Worm (Caenorhabditis elegans) whole organism, L1 larva: Measurements from ENCODE around the gene col-157.
A peak's percentile ranks its signal among the peaks of the same experiment; 100 is the strongest.

Experiments used
- C04F5.9 ChIP-seq: sonication (generic microtip); optimal IDR thresholded peaks from 2 replicates; lab custom pipeline; 2016; ENCODE audit warnings: missing genetic modification characterization, missing compliant biosample characterization
- C16A3.4 ChIP-seq: fragments of 150-350 bp; optimal IDR thresholded peaks from 2 replicates; lab custom pipeline; 2014; ENCODE audit warnings: missing biosample characterization, missing genetic modification characterization
- F16B12.6 ChIP-seq: fragments of 150-350 bp; optimal IDR thresholded peaks from 2 replicates; lab custom pipeline; 2014; ENCODE audit warnings: missing biosample characterization, missing genetic modification characterization
- aha-1 ChIP-seq: fragments of 150-350 bp; optimal IDR thresholded peaks from 2 replicates; lab custom pipeline; 2014; ENCODE audit warnings: missing biosample characterization, missing genetic modification characterization
- alr-1 ChIP-seq: fragments of 200-800 bp; sonication (Bioruptor generic); optimal IDR thresholded peaks from 2 replicates; lab custom pipeline; 2018; ENCODE audit warnings: borderline replicate concordance, mild to moderate bottlenecking, missing genetic modification characterization, missing compliant biosample characterization
- ama-1 ChIP-seq: fragments of 150-350 bp; optimal IDR thresholded peaks from 2 replicates; lab custom pipeline; 2014
- ceh-8 ChIP-seq: fragments of 200-800 bp; sonication (Bioruptor generic); optimal IDR thresholded peaks from 2 replicates; lab custom pipeline; 2018; ENCODE audit warnings: mild to moderate bottlenecking, missing genetic modification characterization, moderate library complexity, missing compliant biosample characterization
- ceh-82 ChIP-seq, 3 experiments: fragments of 150-350 bp in 1 of 3; sonication (generic microtip) in 2 of 3; optimal IDR thresholded peaks; 2 replicates each; lab custom pipeline; 2014 to 2017; ENCODE audit warnings: missing biosample characterization in 3 of 3, missing genetic modification characterization in 3 of 3
- ceh-88 ChIP-seq: fragments of 200-800 bp; sonication (Bioruptor generic); IDR thresholded peaks from 2 replicates; pipeline ENCODE4 v1.3.6; 2022; ENCODE audit warnings: missing genetic modification characterization, missing compliant biosample characterization
- ceh-90 ChIP-seq: sonication (generic microtip); optimal IDR thresholded peaks from 2 replicates; lab custom pipeline; 2016; ENCODE audit warnings: missing genetic modification characterization, missing compliant biosample characterization
- ces-1 ChIP-seq: fragments of 150-350 bp; optimal IDR thresholded peaks from 2 replicates; lab custom pipeline; 2014; ENCODE audit warnings: missing biosample characterization, missing genetic modification reagents, missing genetic modification characterization
- efl-3 ChIP-seq: fragments of 200-800 bp; sonication (Bioruptor generic); optimal IDR thresholded peaks from 2 replicates; lab custom pipeline; 2018; ENCODE audit warnings: mild to moderate bottlenecking, missing genetic modification characterization, missing compliant biosample characterization
- egl-13 ChIP-seq: sonication (generic microtip); optimal IDR thresholded peaks from 2 replicates; lab custom pipeline; 2016; ENCODE audit warnings: missing genotype, missing genetic modification reagents, missing genetic modification characterization, missing compliant biosample characterization
- elt-2 ChIP-seq: sonication (generic microtip); optimal IDR thresholded peaks from 2 replicates; lab custom pipeline; 2016; ENCODE audit warnings: missing genetic modification characterization, mild to moderate bottlenecking, inconsistent platforms, missing compliant biosample characterization, missing genetic modification reagents
- elt-3 ChIP-seq, 6 experiments: fragments of 150-350 bp in 1 of 6; sonication (generic microtip); optimal IDR thresholded peaks; 2 replicates each; lab custom pipeline; 2017 to 2018; ENCODE audit warnings: missing biosample characterization in 6 of 6, missing genetic modification characterization in 6 of 6, inconsistent platforms in 1 of 6
- fkh-10 ChIP-seq: sonication (generic microtip); optimal IDR thresholded peaks from 2 replicates; lab custom pipeline; 2017; ENCODE audit warnings: missing biosample characterization, missing genetic modification reagents, missing genetic modification characterization
- fos-1 ChIP-seq: fragments of 150-350 bp; optimal IDR thresholded peaks from 2 replicates; lab custom pipeline; 2014; ENCODE audit warnings: missing biosample characterization, missing genetic modification characterization
- grh-1 ChIP-seq: fragments of 200-800 bp; sonication (Bioruptor generic); IDR thresholded peaks from 2 replicates; pipeline ENCODE4 v1.3.6; 2022; ENCODE audit warnings: missing genetic modification reagents, missing genetic modification characterization, missing compliant biosample characterization
- hlh-17 ChIP-seq: fragments of 200-800 bp; sonication (Bioruptor generic); optimal IDR thresholded peaks from 2 replicates; lab custom pipeline; 2018; ENCODE audit warnings: missing genetic modification characterization, mild to moderate bottlenecking, missing compliant biosample characterization, moderate library complexity, borderline replicate concordance
- hlh-4 ChIP-seq: sonication (generic microtip); optimal IDR thresholded peaks from 2 replicates; lab custom pipeline; 2016; ENCODE audit warnings: mild to moderate bottlenecking, missing genetic modification characterization, missing compliant biosample characterization
- hpl-2 ChIP-seq: fragments of 150-350 bp; optimal IDR thresholded peaks from 2 replicates; lab custom pipeline; 2014; ENCODE audit warnings: missing biosample characterization, missing genetic modification reagents, missing genetic modification characterization
- jun-1 ChIP-seq: fragments of 150-350 bp; optimal IDR thresholded peaks from 2 replicates; lab custom pipeline; 2014; ENCODE audit warnings: missing biosample characterization, missing genetic modification reagents, missing genetic modification characterization
- lin-13 ChIP-seq: fragments of 150-350 bp; optimal IDR thresholded peaks from 2 replicates; lab custom pipeline; 2014; ENCODE audit warnings: missing biosample characterization, missing genetic modification reagents, missing genetic modification characterization
- lin-15B ChIP-seq: fragments of 150-350 bp; sonication (generic microtip); optimal IDR thresholded peaks from 3 replicates; lab custom pipeline; 2014; ENCODE audit warnings: missing biosample characterization, missing genetic modification characterization
- lin-35 ChIP-seq, 2 experiments: fragments of 150-350 bp; optimal IDR thresholded peaks; 2 replicates each; lab custom pipeline; 2014; ENCODE audit warnings: missing biosample characterization in 2 of 2, missing genetic modification characterization in 2 of 2, missing genetic modification reagents in 2 of 2
- lin-39 ChIP-seq: fragments of 150-350 bp; optimal IDR thresholded peaks from 2 replicates; lab custom pipeline; 2014; ENCODE audit warnings: missing biosample characterization, missing genetic modification reagents, missing genetic modification characterization
- lir-3 ChIP-seq: sonication (generic microtip); optimal IDR thresholded peaks from 2 replicates; lab custom pipeline; 2016; ENCODE audit warnings: mild to moderate bottlenecking, missing genetic modification characterization, moderate library complexity, missing compliant biosample characterization; ENCODE audit not compliant: poor library complexity
- lsy-2 ChIP-seq, 2 experiments: fragments of 150-350 bp; optimal IDR thresholded peaks; 2 replicates each; lab custom pipeline; 2014; ENCODE audit warnings: missing biosample characterization in 2 of 2, missing genetic modification characterization in 2 of 2
- mab-9 ChIP-seq: fragments of 200-800 bp; sonication (Bioruptor generic); IDR thresholded peaks from 2 replicates; pipeline ENCODE4 v1.3.6; 2022; ENCODE audit warnings: missing genetic modification reagents, missing genetic modification characterization, missing compliant biosample characterization
- mef-2 ChIP-seq: fragments of 150-350 bp; optimal IDR thresholded peaks from 2 replicates; lab custom pipeline; 2014; ENCODE audit warnings: missing biosample characterization, missing genetic modification characterization
- mep-1 ChIP-seq: fragments of 150-350 bp; optimal IDR thresholded peaks from 2 replicates; lab custom pipeline; 2014; ENCODE audit warnings: missing biosample characterization, missing genetic modification characterization
- nhr-11 ChIP-seq: fragments of 150-350 bp; optimal IDR thresholded peaks from 2 replicates; lab custom pipeline; 2014; ENCODE audit warnings: missing biosample characterization, missing genetic modification characterization
- nhr-12 ChIP-seq: sonication (generic microtip); optimal IDR thresholded peaks from 2 replicates; lab custom pipeline; 2017; ENCODE audit warnings: missing biosample characterization, missing genetic modification characterization
- nhr-19 ChIP-seq: fragments of 200-800 bp; sonication (Bioruptor generic); conservative IDR thresholded peaks from 2 replicates; pipeline ENCODE4 v1.3.6; 2022; ENCODE audit warnings: missing genetic modification characterization, missing compliant biosample characterization
- nhr-237 ChIP-seq: fragments of 150-350 bp; optimal IDR thresholded peaks from 2 replicates; lab custom pipeline; 2014; ENCODE audit warnings: missing biosample characterization, missing genetic modification characterization
- nhr-47 ChIP-seq: sonication (generic microtip); optimal IDR thresholded peaks from 2 replicates; lab custom pipeline; 2016; ENCODE audit warnings: mild to moderate bottlenecking, missing genetic modification characterization, moderate library complexity, missing compliant biosample characterization
- nhr-76 ChIP-seq: sonication (generic microtip); optimal IDR thresholded peaks from 2 replicates; lab custom pipeline; 2017; ENCODE audit warnings: missing biosample characterization, missing genetic modification characterization
- nhr-77 ChIP-seq: fragments of 150-350 bp; optimal IDR thresholded peaks from 2 replicates; lab custom pipeline; 2014; ENCODE audit warnings: missing biosample characterization, missing genetic modification characterization
- nhr-84 ChIP-seq: sonication (generic microtip); optimal IDR thresholded peaks from 2 replicates; lab custom pipeline; 2017; ENCODE audit warnings: missing biosample characterization, missing genetic modification characterization
- nhr-85 ChIP-seq: sonication (generic microtip); peaks from one replicate; lab custom pipeline; 2016; ENCODE audit warnings: missing genetic modification characterization, inconsistent platforms, missing compliant biosample characterization
- nhr-90 ChIP-seq: sonication (generic microtip); optimal IDR thresholded peaks from 2 replicates; lab custom pipeline; 2016; ENCODE audit warnings: mild to moderate bottlenecking, missing genetic modification characterization, missing compliant biosample characterization; ENCODE audit not compliant: poor library complexity
- pag-3 ChIP-seq: sonication (generic microtip); optimal IDR thresholded peaks from 2 replicates; lab custom pipeline; 2017; ENCODE audit warnings: missing genetic modification characterization, mild to moderate bottlenecking, missing compliant biosample characterization, antibody characterized with exemption, borderline replicate concordance; ENCODE audit not compliant: insufficient read depth
- pqm-1 ChIP-seq: sonication (generic microtip); optimal IDR thresholded peaks from 3 replicates; lab custom pipeline; 2017; ENCODE audit warnings: missing biosample characterization, missing genetic modification characterization
- rnt-1 ChIP-seq: sonication (generic microtip); optimal IDR thresholded peaks from 2 replicates; lab custom pipeline; 2016; ENCODE audit warnings: mild to moderate bottlenecking, missing genetic modification characterization, moderate library complexity, missing compliant biosample characterization
- snu-23 ChIP-seq: sonication (generic microtip); optimal IDR thresholded peaks from 2 replicates; lab custom pipeline; 2016; ENCODE audit warnings: missing genetic modification characterization, missing compliant biosample characterization
- sptf-1 ChIP-seq: fragments of 150-350 bp; optimal IDR thresholded peaks from 2 replicates; lab custom pipeline; 2014; ENCODE audit warnings: missing biosample characterization, missing genetic modification characterization
- sup-37 ChIP-seq: fragments of 200-800 bp; sonication (Bioruptor generic); optimal IDR thresholded peaks from 2 replicates; lab custom pipeline; 2018; ENCODE audit warnings: mild to moderate bottlenecking, missing genetic modification characterization, missing compliant biosample characterization
- tbx-2 ChIP-seq: sonication (generic microtip); optimal IDR thresholded peaks from 2 replicates; lab custom pipeline; 2016; ENCODE audit warnings: missing genetic modification characterization, missing compliant biosample characterization
- unc-30 ChIP-seq: sonication (generic microtip); optimal IDR thresholded peaks from 2 replicates; lab custom pipeline; 2017; ENCODE audit warnings: missing biosample characterization, missing genetic modification characterization
- unc-86 ChIP-seq: sonication (generic microtip); optimal IDR thresholded peaks from 2 replicates; lab custom pipeline; 2016; ENCODE audit warnings: missing genetic modification characterization, missing compliant biosample characterization
- unc-98 ChIP-seq: fragments of 200-800 bp; sonication (Bioruptor generic); IDR thresholded peaks from 2 replicates; pipeline ENCODE4 v1.3.6; 2022; ENCODE audit warnings: missing genetic modification characterization, missing compliant biosample characterization
- zag-1 ChIP-seq: fragments of 150-350 bp; optimal IDR thresholded peaks from 2 replicates; lab custom pipeline; 2014; ENCODE audit warnings: missing biosample characterization, missing genetic modification characterization
- zip-4 ChIP-seq: fragments of 200-800 bp; sonication (Bioruptor generic); optimal IDR thresholded peaks from 2 replicates; lab custom pipeline; 2018; ENCODE audit warnings: mild to moderate bottlenecking, missing genetic modification characterization, moderate library complexity, missing compliant biosample characterization

Gene col-157

DNA sequence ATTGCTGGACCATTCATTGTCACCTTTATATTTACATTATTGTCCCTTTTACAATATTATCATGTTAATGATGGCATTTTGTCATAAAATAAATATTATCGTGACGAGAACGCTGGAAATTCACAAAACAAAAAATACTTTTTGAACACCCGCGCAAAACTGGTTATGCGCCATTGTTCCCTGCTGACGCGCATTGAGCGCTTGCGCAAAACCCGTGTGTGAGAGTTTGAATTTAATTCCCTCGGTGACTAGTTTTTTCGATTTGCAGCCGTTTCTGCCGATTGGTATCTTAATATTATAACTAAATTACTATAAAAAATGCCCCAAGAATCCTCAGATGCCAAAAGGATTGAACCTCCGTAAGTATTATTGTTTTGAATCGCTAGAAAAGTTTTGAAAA, 37.6 kb downstream of the col-157 start, which contains the start of gene pafo-1:
Gene pafo-1 (plus strand): TSS at position 256 of the 400 bp plus-strand sequence.
- peak; percentile 93 for TF ChIP-seq grh-1
- TF ChIP-seq tbx-2 (tag; lab: Kevin White, UChicago) = peak; percentile 92
- TF ChIP-seq nhr-19 (GFP tag; lab: Robert Waterston, UW) = peak; percentile 92
- peak; percentile 97 for TF ChIP-seq nhr-85 (tag; lab: Kevin White, UChicago)
- TF ChIP-seq alr-1 = no peak
- TF ChIP-seq egl-13 (tag; lab: Kevin White, UChicago) = peak; percentile 77
- no peak for TF ChIP-seq ces-1 (GFP tag; lab: Kevin White, UChicago)
- no peak for TF ChIP-seq sptf-1 (tag; lab: Kevin White, UChicago)
- TF ChIP-seq nhr-11 (tag; lab: Kevin White, UChicago) = peak; percentile 81
- peak; percentile 71 for TF ChIP-seq fkh-10 (GFP tag; lab: Kevin White, UChicago)
- peak; percentile 92 for TF ChIP-seq snu-23 (GFP tag; lab: Kevin White, UChicago)
- peak; percentile 92 for TF ChIP-seq ceh-8 (GFP tag; lab: Kevin White, UChicago)
- TF ChIP-seq jun-1 (tag; lab: Kevin White, UChicago) = peak; percentile 88
- peak; percentile 58 for TF ChIP-seq C04F5.9
- peak; percentile 60 for TF ChIP-seq nhr-77 (tag; lab: Kevin White, UChicago)
- TF ChIP-seq ceh-88 (GFP tag; lab: Robert Waterston, UW) = peak; percentile 20; the same call in 1 of the 2 replicates
- peak; percentile 35 for TF ChIP-seq nhr-237 (tag; lab: Kevin White, UChicago)
- TF ChIP-seq zag-1 = no peak
- no peak for TF ChIP-seq hlh-4
- TF ChIP-seq mab-9 = peak; percentile 67
- TF ChIP-seq lin-13 (GFP tag; lab: Kevin White, UChicago) = peak; percentile 87
- peak; percentile 68 for TF ChIP-seq lir-3 (tag; lab: Kevin White, UChicago)
- TF ChIP-seq pqm-1 = no peak
- TF ChIP-seq mef-2 (tag; lab: Kevin White, UChicago) = peak; percentile 65
- TF ChIP-seq nhr-76 = peak; percentile 43
- TF ChIP-seq F16B12.6 (tag; lab: Kevin White, UChicago) = peak; percentile 67
- TF ChIP-seq nhr-90 (tag; lab: Kevin White, UChicago) = peak; percentile 93
- no peak for TF ChIP-seq nhr-84 (tag; lab: Kevin White, UChicago)
- TF ChIP-seq fos-1 (tag; lab: Kevin White, UChicago) = peak; percentile 84
- TF ChIP-seq hlh-17 (GFP tag; lab: Kevin White, UChicago) = no peak
- TF ChIP-seq unc-30 = no peak
- peak; percentile 36 for TF ChIP-seq ceh-90 (tag; lab: Kevin White, UChicago)
- TF ChIP-seq zip-4 (GFP tag; lab: Kevin White, UChicago) = peak; percentile 80
- peak; percentile 99 for TF ChIP-seq lin-35 (GFP tag; optimal IDR thresholded peaks at IDR 0.05; lab: Kevin White, UChicago)
- TF ChIP-seq elt-2 (tag; lab: Kevin White, UChicago) = peak; percentile 75
- TF ChIP-seq ama-1 (lab: Kevin White, UChicago) = peak; percentile 13
- peak; percentile 79 for TF ChIP-seq lin-15B (tag; lab: Kevin White, UChicago)
- no peak for TF ChIP-seq nhr-12 (tag; lab: Kevin White, UChicago)
- TF ChIP-seq ceh-82 (tag; optimal IDR thresholded peaks at IDR 0.05; lab: Kevin White, UChicago) = peak; percentile 80 to 93 (median 92)
- peak; percentile 82 for TF ChIP-seq C16A3.4 (tag; lab: Kevin White, UChicago)
- TF ChIP-seq hpl-2 (GFP tag; lab: Kevin White, UChicago) = no peak
- TF ChIP-seq unc-86 (tag; lab: Kevin White, UChicago) = peak; percentile 89
- TF ChIP-seq lin-39 (tag; lab: Kevin White, UChicago) = peak; percentile 91
- peak in 2 of 6 experiments; percentile 79 to 80 for TF ChIP-seq elt-3 (tag; optimal IDR thresholded peaks at IDR 0.05; lab: Kevin White, UChicago)
- peak; percentile 13 for TF ChIP-seq pag-3
- TF ChIP-seq aha-1 (tag; lab: Kevin White, UChicago) = peak; percentile 56
- no peak for TF ChIP-seq unc-98 (GFP tag; lab: Robert Waterston, UW)
- peak; percentile 95 for TF ChIP-seq rnt-1 (tag; lab: Kevin White, UChicago)
- peak; percentile 95 for TF ChIP-seq mep-1 (tag; lab: Kevin White, UChicago)
- peak; percentile 95 for TF ChIP-seq nhr-47 (tag; lab: Kevin White, UChicago)
- TF ChIP-seq lsy-2 (tag; optimal IDR thresholded peaks at IDR 0.05; lab: Kevin White, UChicago) = peak; percentile 91 to 92
- peak; percentile 79 for TF ChIP-seq sup-37 (GFP tag; lab: Kevin White, UChicago)
- peak; percentile 47 for TF ChIP-seq efl-3 (GFP tag; lab: Kevin White, UChicago)
